Fruit fly (Drosophila melanogaster) whole organism, embryonic: ENCODE data around the gene Ppn.

Experiments
- Bgb ChIP-seq: fragments of 200-800 bp; sonication (Bioruptor generic); IDR thresholded peaks from 2 replicates; pipeline ENCODE4 v1.3.6; 2022; ENCODE audit warnings: missing biosample characterization, missing genetic modification characterization; ENCODE audit not compliant: partially characterized antibody
- Bteb2 ChIP-seq: fragments of 200-800 bp; sonication (Bioruptor generic); optimal IDR thresholded peaks from 2 replicates; lab custom pipeline; 2016; ENCODE audit warnings: missing biosample characterization, missing genetic modification characterization
- CG10431 ChIP-seq: fragments of 200-800 bp; sonication (Bioruptor generic); optimal IDR thresholded peaks from 3 replicates; lab custom pipeline; 2018; ENCODE audit warnings: missing biosample characterization, mild to moderate bottlenecking, missing genetic modification characterization
- CG1233 ChIP-seq: fragments of 200-800 bp; sonication (Bioruptor generic); optimal IDR thresholded peaks from 4 replicates; lab custom pipeline; 2018; ENCODE audit warnings: missing biosample characterization, mild to moderate bottlenecking, missing genetic modification characterization
- CG12769 ChIP-seq: fragments of 200-800 bp; sonication (Bioruptor generic); optimal IDR thresholded peaks from 2 replicates; lab custom pipeline; 2019; ENCODE audit warnings: missing biosample characterization, mild to moderate bottlenecking, missing genetic modification characterization, moderate library complexity
- CG13624 ChIP-seq: fragments of 200-800 bp; sonication (Bioruptor generic); optimal IDR thresholded peaks from 2 replicates; lab custom pipeline; 2016; ENCODE audit warnings: missing biosample characterization, missing genetic modification characterization
- CG1647 ChIP-seq: fragments of 200-800 bp; sonication (Bioruptor generic); optimal IDR thresholded peaks from 3 replicates; lab custom pipeline; 2016; ENCODE audit warnings: missing biosample characterization, missing genetic modification characterization
- CG17612 ChIP-seq: fragments of 200-800 bp; sonication (Bioruptor generic); IDR thresholded peaks from 2 replicates; pipeline ENCODE4 v1.3.6; 2022; ENCODE audit warnings: missing biosample characterization, missing genetic modification characterization
- CG30431 ChIP-seq: fragments of 200-800 bp; sonication (Bioruptor generic); optimal IDR thresholded peaks from 2 replicates; lab custom pipeline; 2017; ENCODE audit warnings: missing biosample characterization, missing genetic modification characterization
- CG32532 ChIP-seq: fragments of 200-800 bp; sonication (Bioruptor generic); IDR thresholded peaks from 2 replicates; pipeline ENCODE4 v1.3.6; 2022; ENCODE audit warnings: missing biosample characterization, missing genetic modification characterization
- CG32772 ChIP-seq: fragments of 200-800 bp; sonication (Bioruptor generic); IDR thresholded peaks from 2 replicates; pipeline ENCODE4 v1.3.6; 2022; ENCODE audit warnings: missing biosample characterization, missing genetic modification characterization
- CG33557 ChIP-seq: fragments of 200-800 bp; sonication (Bioruptor generic); optimal IDR thresholded peaks from 2 replicates; lab custom pipeline; 2019; ENCODE audit warnings: missing biosample characterization, mild to moderate bottlenecking, missing genetic modification characterization, moderate library complexity
- CG3407 ChIP-seq: fragments of 200-800 bp; sonication (Bioruptor generic); optimal IDR thresholded peaks from 2 replicates; lab custom pipeline; 2018; ENCODE audit warnings: missing biosample characterization, mild to moderate bottlenecking, missing genetic modification characterization
- CG4404 ChIP-seq: fragments of 200-800 bp; sonication (Bioruptor generic); IDR thresholded peaks from 2 replicates; pipeline ENCODE4 v1.3.6; 2022; ENCODE audit warnings: missing biosample characterization, missing genetic modification characterization
- CG4617 ChIP-seq: fragments of 200-800 bp; sonication (Bioruptor generic); optimal IDR thresholded peaks from 3 replicates; lab custom pipeline; 2016; ENCODE audit warnings: missing biosample characterization, missing genetic modification characterization, borderline replicate concordance
- CG6175 ChIP-seq: fragments of 200-800 bp; sonication (Bioruptor generic); IDR thresholded peaks from 3 replicates; pipeline ENCODE4 v1.3.6; 2022; ENCODE audit warnings: missing biosample characterization, missing genetic modification characterization
- CG6272 ChIP-seq: fragments of 200-800 bp; sonication (Bioruptor generic); IDR thresholded peaks from 2 replicates; pipeline ENCODE4 v1.3.6; 2022; ENCODE audit warnings: missing biosample characterization, missing genetic modification characterization
- CG6791 ChIP-seq: fragments of 200-800 bp; sonication (Bioruptor generic); IDR thresholded peaks from 3 replicates; pipeline ENCODE4 v1.3.6; 2022; ENCODE audit warnings: missing biosample characterization, missing genetic modification characterization; ENCODE audit not compliant: partially characterized antibody
- CG8765 ChIP-seq: fragments of 200-800 bp; sonication (Bioruptor generic); IDR thresholded peaks from 2 replicates; pipeline ENCODE4 v1.3.6; 2022; ENCODE audit warnings: missing biosample characterization, missing genetic modification characterization
- D ChIP-seq, 2 experiments: fragments of 200-800 bp in 1 of 2; fragments of >200 bp in 1 of 2; sonication (Bioruptor generic) in 1 of 2; optimal IDR thresholded peaks; 2 replicates in 1 of 2; 3 replicates in 1 of 2; lab custom pipeline; 2017; ENCODE audit warnings: mild to moderate bottlenecking in 1 of 2, missing biosample characterization in 1 of 2, missing genetic modification characterization in 1 of 2, missing genetic modification reagents in 1 of 2
- Deaf1 ChIP-seq: fragments of 200-800 bp; optimal IDR thresholded peaks from 3 replicates; lab custom pipeline; 2019; ENCODE audit warnings: missing biosample characterization, mild to moderate bottlenecking, missing genetic modification characterization, moderate library complexity
- ERR ChIP-seq: fragments of 200-800 bp; sonication (Bioruptor generic); optimal IDR thresholded peaks from 2 replicates; lab custom pipeline; 2016; ENCODE audit warnings: missing biosample characterization, missing genetic modification characterization
- Hr51 ChIP-seq, 2 experiments: fragments of 200-800 bp; sonication (Bioruptor generic); optimal IDR thresholded peaks; 2 replicates in 1 of 2; 3 replicates in 1 of 2; lab custom pipeline; 2016 to 2018; ENCODE audit warnings: missing biosample characterization in 2 of 2, missing genetic modification characterization in 2 of 2, mild to moderate bottlenecking in 1 of 2, moderate library complexity in 1 of 2
- Hr78 ChIP-seq, 2 experiments: fragments of 200-800 bp in 1 of 2; fragments of >200 bp in 1 of 2; sonication (Bioruptor generic) in 1 of 2; optimal IDR thresholded peaks; 2 replicates each; lab custom pipeline; 2017 to 2019; ENCODE audit warnings: missing biosample characterization in 2 of 2, missing genetic modification characterization in 2 of 2, mild to moderate bottlenecking in 1 of 2, moderate library complexity in 1 of 2
- Hsf ChIP-seq: fragments of 200-800 bp; sonication (Bioruptor generic); optimal IDR thresholded peaks from 3 replicates; lab custom pipeline; 2016; ENCODE audit warnings: missing biosample characterization, missing genetic modification characterization
- Oaz ChIP-seq: fragments of 200-800 bp; sonication (Bioruptor generic); IDR thresholded peaks from 2 replicates; pipeline ENCODE4 v1.3.6; 2022; ENCODE audit warnings: missing biosample characterization, missing genetic modification characterization
- Trl ChIP-seq, 3 experiments: fragments of >200 bp in 2 of 3; fragments of 200-800 bp in 1 of 3; sonication (Bioruptor generic) in 1 of 3; optimal IDR thresholded peaks; 2 replicates in 1 of 3; 3 replicates in 2 of 3; lab custom pipeline; 2016 to 2017; ENCODE audit warnings: missing biosample characterization in 1 of 3, missing genetic modification characterization in 1 of 3
- ac ChIP-seq: fragments of 200-800 bp; sonication (Bioruptor generic); optimal IDR thresholded peaks from 3 replicates; lab custom pipeline; 2017; ENCODE audit warnings: missing biosample characterization, mild to moderate bottlenecking, missing genetic modification characterization
- ara ChIP-seq: fragments of 200-800 bp; sonication (Bioruptor generic); IDR thresholded peaks from 2 replicates; pipeline ENCODE4 v1.3.6; 2022; ENCODE audit warnings: missing biosample characterization, missing genetic modification characterization
- ash1 ChIP-seq: fragments of 200-800 bp; sonication (Bioruptor generic); optimal IDR thresholded peaks from 2 replicates; lab custom pipeline; 2018; ENCODE audit warnings: missing biosample characterization, mild to moderate bottlenecking, missing genetic modification characterization
- chm ChIP-seq: fragments of 200-800 bp; sonication (Bioruptor generic); IDR thresholded peaks from 2 replicates; pipeline ENCODE4 v1.3.6; 2022; ENCODE audit warnings: missing biosample characterization, missing genetic modification characterization
- cwo ChIP-seq: fragments of 200-800 bp; sonication (Bioruptor generic); optimal IDR thresholded peaks from 3 replicates; lab custom pipeline; 2017; ENCODE audit warnings: missing biosample characterization, missing genetic modification characterization, mild to moderate bottlenecking, moderate library complexity, missing genetic modification reagents
- dati ChIP-seq: fragments of 200-800 bp; sonication (Bioruptor generic); IDR thresholded peaks from 2 replicates; pipeline ENCODE4 v1.3.6; 2022; ENCODE audit warnings: missing biosample characterization, missing genetic modification characterization
- dpn ChIP-seq, 2 experiments: fragments of 200-800 bp; sonication (Bioruptor generic); optimal IDR thresholded peaks; 3 replicates each; lab custom pipeline; 2016; ENCODE audit warnings: missing biosample characterization in 2 of 2, missing genetic modification characterization in 2 of 2
- gem ChIP-seq: fragments of 200-800 bp; sonication (Bioruptor generic); optimal IDR thresholded peaks from 2 replicates; lab custom pipeline; 2019; ENCODE audit warnings: missing biosample characterization, mild to moderate bottlenecking, missing genetic modification characterization, moderate library complexity
- gsb ChIP-seq: fragments of 200-800 bp; sonication (Bioruptor generic); IDR thresholded peaks from 2 replicates; pipeline ENCODE4 v1.3.6; 2022; ENCODE audit warnings: missing biosample characterization, missing genetic modification characterization
- gsb-n ChIP-seq: fragments of 200-800 bp; sonication (Bioruptor generic); optimal IDR thresholded peaks from 3 replicates; lab custom pipeline; 2018; ENCODE audit warnings: missing biosample characterization, mild to moderate bottlenecking, missing genetic modification characterization
- knrl ChIP-seq: fragments of 200-800 bp; sonication (Bioruptor generic); IDR thresholded peaks from 3 replicates; pipeline ENCODE4 v1.3.6; 2022; ENCODE audit warnings: missing biosample characterization, missing genetic modification characterization; ENCODE audit not compliant: partially characterized antibody
- mirr ChIP-seq: fragments of 200-800 bp; sonication (Bioruptor generic); optimal IDR thresholded peaks from 3 replicates; lab custom pipeline; 2018; ENCODE audit warnings: missing biosample characterization, mild to moderate bottlenecking, missing genetic modification characterization
- run ChIP-seq: fragments of 200-800 bp; sonication (Bioruptor generic); optimal IDR thresholded peaks from 3 replicates; lab custom pipeline; 2018; ENCODE audit warnings: missing biosample characterization, mild to moderate bottlenecking, missing genetic modification characterization
- seq ChIP-seq: fragments of 200-800 bp; sonication (Bioruptor generic); IDR thresholded peaks from 2 replicates; pipeline ENCODE4 v1.3.6; 2022; ENCODE audit warnings: missing biosample characterization, missing genetic modification characterization
- sisA ChIP-seq: fragments of 200-800 bp; sonication (Bioruptor generic); IDR thresholded peaks from 2 replicates; pipeline ENCODE4 v1.3.6; 2022; ENCODE audit warnings: missing biosample characterization, missing genetic modification characterization
- sqz ChIP-seq: fragments of 200-800 bp; sonication (Bioruptor generic); optimal IDR thresholded peaks from 3 replicates; lab custom pipeline; 2018; ENCODE audit warnings: missing biosample characterization, mild to moderate bottlenecking, missing genetic modification characterization
- stwl ChIP-seq: fragments of 200-800 bp; sonication (Bioruptor generic); optimal IDR thresholded peaks from 3 replicates; lab custom pipeline; 2018; ENCODE audit warnings: missing biosample characterization, mild to moderate bottlenecking, missing genetic modification characterization, moderate library complexity
- toy ChIP-seq: fragments of 200-800 bp; sonication (Bioruptor generic); IDR thresholded peaks from 2 replicates; pipeline ENCODE4 v1.3.6; 2022; ENCODE audit warnings: missing biosample characterization, missing genetic modification characterization
- vfl ChIP-seq: fragments of 200-800 bp; sonication (Bioruptor generic); optimal IDR thresholded peaks from 2 replicates; lab custom pipeline; 2016; ENCODE audit warnings: missing biosample characterization, missing genetic modification characterization
- zfh2 ChIP-seq: fragments of 200-800 bp; sonication (Bioruptor generic); optimal IDR thresholded peaks from 2 replicates; lab custom pipeline; 2016; ENCODE audit warnings: missing biosample characterization, missing genetic modification characterization

Gene Ppn

DNA sequence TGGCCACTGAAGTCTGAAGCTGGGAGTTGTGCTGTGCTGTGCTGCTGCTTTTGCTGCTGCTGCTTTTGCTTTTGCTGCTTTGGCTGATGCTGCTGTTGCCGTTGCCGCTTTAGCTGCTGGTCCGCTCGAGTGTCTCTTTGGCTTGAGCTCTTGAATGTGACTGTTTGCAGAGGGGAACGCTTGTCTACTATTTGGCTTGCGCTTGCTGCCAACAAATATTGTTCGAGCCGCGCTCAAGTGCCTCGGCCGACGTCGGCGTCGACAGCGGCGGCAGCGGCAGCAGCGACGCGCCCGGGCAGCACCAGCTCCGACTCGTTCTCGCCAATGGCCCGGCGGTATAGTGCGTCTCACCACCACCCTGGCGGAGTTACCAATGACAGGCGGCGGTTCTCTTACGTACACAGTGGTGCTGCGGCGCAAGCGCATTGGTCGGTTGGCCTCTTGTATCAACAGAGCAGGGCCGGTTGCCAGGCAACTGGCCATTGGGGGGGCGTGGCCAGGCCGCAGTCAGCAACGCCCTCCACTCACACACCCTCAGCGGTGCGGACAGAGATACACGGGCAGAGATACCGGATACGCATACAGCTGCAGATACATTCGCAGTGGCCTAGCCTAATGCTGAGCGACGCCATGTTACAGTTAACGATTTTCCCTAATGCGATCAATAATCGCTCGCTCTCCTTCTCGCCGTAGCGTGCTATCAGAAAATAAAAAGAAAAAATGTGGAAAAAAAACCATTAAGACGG lies 45.1 kb upstream of the Ppn start, which contains the start of gene fkh (continued):
- TF ChIP-seq CG1233 (GFP tag; lab: Kevin White, UChicago) (peak; percentile 95), ERR (GFP tag; lab: Kevin White, UChicago) (peak; percentile 92), Bteb2 (GFP tag; lab: Kevin White, UChicago) (peak; percentile 79), CG1647 (GFP tag; lab: Kevin White, UChicago) (peak; percentile 92), run (tag; lab: Kevin White, UChicago) (peak; percentile 70), Deaf1 (tag; lab: Kevin White, UChicago) (peak; percentile 59), D (optimal IDR thresholded peaks at IDR 0.05; lab: Kevin White, UChicago) (no peak), D (GFP tag; optimal IDR thresholded peaks at IDR 0.05; lab: Kevin White, UChicago) (peak; percentile 96), CG6175 (0 out of 3 replicates have a peak, but pooled peaks have one; percentile 61), ac (GFP tag; lab: Kevin White, UChicago) (peak; percentile 84), ara (GFP tag; lab: Robert Waterston, UW) (peak; percentile 86), chm (GFP tag; lab: Robert Waterston, UW) (peak; percentile 73), CG3407 (GFP tag; lab: Kevin White, UChicago) (peak; percentile 97), dati (GFP tag; lab: Robert Waterston, UW) (no peak), Oaz (GFP tag; lab: Robert Waterston, UW) (no peak), CG32772 (no peak), CG6272 (GFP tag; lab: Robert Waterston, UW) (no peak), Hr51 (GFP tag; optimal IDR thresholded peaks at IDR 0.05; lab: Kevin White, UChicago) (peak; percentile 50 to 95), zfh2 (GFP tag; lab: Kevin White, UChicago) (peak; percentile 77), mirr (GFP tag; lab: Kevin White, UChicago) (peak; percentile 98), CG6791 (no peak), CG8765 (GFP tag; lab: Robert Waterston, UW) (0 out of 2 replicates have a peak, but pooled peaks have one; percentile 24), Bgb (GFP tag; lab: Robert Waterston, UW) (peak; percentile 27; the same call in 1 of the 2 replicates), CG17612 (GFP tag; lab: Robert Waterston, UW) (peak; percentile 15; the same call in 1 of the 2 replicates), CG4617 (GFP tag; lab: Kevin White, UChicago) (peak; percentile 25), gsb-n (tag; lab: Kevin White, UChicago) (peak; percentile 83), Hsf (peak; percentile 56), ash1 (GFP tag; lab: Kevin White, UChicago) (peak; percentile 99), CG32532 (GFP tag; lab: Robert Waterston, UW) (peak; percentile 70; the same call in 1 of the 2 replicates), sqz (GFP tag; lab: Kevin White, UChicago) (peak; percentile 83), sisA (no peak), seq (GFP tag; lab: Robert Waterston, UW) (peak; percentile 97), vfl (GFP tag; lab: Kevin White, UChicago) (peak; percentile 83), dpn (GFP tag; optimal IDR thresholded peaks at IDR 0.05; lab: Kevin White, UChicago) (peak; percentile 72 to 91), Trl (optimal IDR thresholded peaks at IDR 0.05; lab: Kevin White, UChicago) (peak in 1 of 2 experiments; percentile 38), Trl (GFP tag; optimal IDR thresholded peaks at IDR 0.05; lab: Kevin White, UChicago) (peak; percentile 94), Hr78 (GFP tag; optimal IDR thresholded peaks at IDR 0.05; lab: Kevin White, UChicago) (peak in 1 of 2 experiments; percentile 17), gem (tag; lab: Kevin White, UChicago) (peak; percentile 70), CG4404 (GFP tag; lab: Robert Waterston, UW) (peak; percentile 37; the same call in 1 of the 2 replicates), CG33557 (GFP tag; lab: Kevin White, UChicago) (peak; percentile 93), toy (GFP tag; lab: Robert Waterston, UW) (0 out of 2 replicates have a peak, but pooled peaks have one; percentile 17), gsb (GFP tag; lab: Robert Waterston, UW) (peak; percentile 68; the same call in 1 of the 2 replicates), CG10431 (GFP tag; lab: Kevin White, UChicago) (peak; percentile 93), cwo (GFP tag; lab: Kevin White, UChicago) (peak; percentile 91), knrl (GFP tag; lab: Robert Waterston, UW) (no peak), CG30431 (GFP tag; lab: Kevin White, UChicago) (peak; percentile 4), CG13624 (GFP tag; lab: Kevin White, UChicago) (peak; percentile 88), CG12769 (tag; lab: Kevin White, UChicago) (peak; percentile 92), stwl (tag; lab: Kevin White, UChicago) (no peak)
